Worm (Caenorhabditis elegans): ENCODE measurements around the gene cyp-13A8.

ce11 chrII:9850945-9851344, 43.6 kb upstream of the cyp-13A8 start, which contains the start of gene ZK938.10:
- TF ChIP-seq lin-26 (GFP tag; IDR thresholded peaks at IDR 0.05) (no peak), T07F8.4 (tag; optimal IDR thresholded peaks at IDR 0.05) (no peak), dpl-1 (GFP tag; optimal IDR thresholded peaks at IDR 0.05) (no peak), T26A5.8 (tag; optimal IDR thresholded peaks at IDR 0.05) (no peak)

Data from whole organism, young adult.